Worm (Caenorhabditis elegans) whole organism, late embryonic: ENCODE data around the gene T08D10.3.

ENCODE experiments used
- F13H6.1 ChIP-seq: sonication (generic microtip); optimal IDR thresholded peaks from 2 replicates; lab custom pipeline; 2016; ENCODE audit warnings: missing genetic modification characterization, missing compliant biosample characterization
- K02D7.2 ChIP-seq: sonication (generic microtip); optimal IDR thresholded peaks from 2 replicates; lab custom pipeline; 2017; ENCODE audit warnings: mild to moderate bottlenecking, missing genetic modification characterization, missing compliant biosample characterization
- K09A11.1 ChIP-seq: sonication (generic microtip); optimal IDR thresholded peaks from 2 replicates; lab custom pipeline; 2017; ENCODE audit warnings: antibody characterized with exemption, mild to moderate bottlenecking, missing genetic modification characterization, missing compliant biosample characterization; ENCODE audit not compliant: insufficient read depth
- ahr-1 ChIP-seq: sonication (generic microtip); optimal IDR thresholded peaks from 2 replicates; lab custom pipeline; 2016; ENCODE audit warnings: missing genetic modification characterization, missing compliant biosample characterization
- ama-1 ChIP-seq: fragments of 150-350 bp; optimal IDR thresholded peaks from 2 replicates; lab custom pipeline; 2014
- ceh-18 ChIP-seq: sonication (generic microtip); optimal IDR thresholded peaks from 2 replicates; lab custom pipeline; 2016; ENCODE audit warnings: missing genetic modification characterization, missing compliant biosample characterization
- ceh-2 ChIP-seq: sonication (generic microtip); optimal IDR thresholded peaks from 2 replicates; lab custom pipeline; 2016; ENCODE audit warnings: missing genotype, missing genetic modification characterization, missing compliant biosample characterization
- ceh-22 ChIP-seq: sonication (generic microtip); optimal IDR thresholded peaks from 2 replicates; lab custom pipeline; 2017; ENCODE audit warnings: missing biosample characterization, missing genetic modification characterization
- ceh-24 ChIP-seq: sonication (generic microtip); optimal IDR thresholded peaks from 2 replicates; lab custom pipeline; 2016; ENCODE audit warnings: mild to moderate bottlenecking, missing genetic modification characterization, missing compliant biosample characterization
- ceh-31 ChIP-seq: sonication (generic microtip); optimal IDR thresholded peaks from 2 replicates; lab custom pipeline; 2016; ENCODE audit warnings: missing genetic modification characterization, missing compliant biosample characterization
- ceh-34 ChIP-seq: sonication (generic microtip); optimal IDR thresholded peaks from 2 replicates; lab custom pipeline; 2016; ENCODE audit warnings: mild to moderate bottlenecking, missing genetic modification characterization, missing compliant biosample characterization
- ceh-45 ChIP-seq: fragments of 200-800 bp; sonication (Bioruptor generic); IDR thresholded peaks from 2 replicates; pipeline ENCODE4 v1.3.6; 2022; ENCODE audit warnings: missing genetic modification reagents, missing genetic modification characterization, missing compliant biosample characterization
- ceh-48 ChIP-seq: sonication (generic microtip); optimal IDR thresholded peaks from 2 replicates; lab custom pipeline; 2016; ENCODE audit warnings: missing genetic modification characterization, inconsistent platforms, missing compliant biosample characterization
- ceh-9 ChIP-seq: sonication (generic microtip); optimal IDR thresholded peaks from 2 replicates; lab custom pipeline; 2016; ENCODE audit warnings: mild to moderate bottlenecking, missing genetic modification characterization, inconsistent platforms, missing compliant biosample characterization
- dmd-4 ChIP-seq: sonication (generic microtip); optimal IDR thresholded peaks from 2 replicates; lab custom pipeline; 2016; ENCODE audit warnings: borderline replicate concordance, missing genetic modification characterization, missing compliant biosample characterization
- dve-1 ChIP-seq: sonication (generic microtip); optimal IDR thresholded peaks from 2 replicates; lab custom pipeline; 2017; ENCODE audit warnings: antibody characterized with exemption, mild to moderate bottlenecking, missing genetic modification characterization, missing compliant biosample characterization
- elt-2 ChIP-seq: sonication (generic microtip); optimal IDR thresholded peaks from 2 replicates; lab custom pipeline; 2016; ENCODE audit warnings: missing genetic modification reagents, missing genetic modification characterization, missing compliant biosample characterization
- ets-4 ChIP-seq: sonication (generic microtip); optimal IDR thresholded peaks from 2 replicates; lab custom pipeline; 2016; ENCODE audit warnings: missing genetic modification characterization, missing compliant biosample characterization
- eyg-1 ChIP-seq: sonication (generic microtip); optimal IDR thresholded peaks from 2 replicates; lab custom pipeline; 2016; ENCODE audit warnings: missing genotype, missing genetic modification characterization, missing compliant biosample characterization
- fax-1 ChIP-seq: sonication (generic microtip); optimal IDR thresholded peaks from 2 replicates; lab custom pipeline; 2016; ENCODE audit warnings: missing genotype, missing genetic modification characterization, missing compliant biosample characterization
- fkh-6 ChIP-seq: sonication (generic microtip); optimal IDR thresholded peaks from 2 replicates; lab custom pipeline; 2016; ENCODE audit warnings: missing genetic modification characterization, missing compliant biosample characterization
- gmeb-2 ChIP-seq: sonication (generic microtip); optimal IDR thresholded peaks from 2 replicates; lab custom pipeline; 2016; ENCODE audit warnings: missing genetic modification characterization, inconsistent platforms, missing compliant biosample characterization
- hlh-13 ChIP-seq: fragments of 200-800 bp; sonication (Bioruptor generic); optimal IDR thresholded peaks from 2 replicates; lab custom pipeline; 2018; ENCODE audit warnings: mild to moderate bottlenecking, missing genetic modification characterization, missing compliant biosample characterization
- hlh-15 ChIP-seq: sonication (generic microtip); optimal IDR thresholded peaks from 2 replicates; lab custom pipeline; 2016; ENCODE audit warnings: missing genetic modification characterization, missing compliant biosample characterization
- hlh-30 ChIP-seq: sonication (generic microtip); optimal IDR thresholded peaks from 2 replicates; lab custom pipeline; 2017; ENCODE audit warnings: antibody characterized with exemption, missing genetic modification characterization, missing compliant biosample characterization; ENCODE audit not compliant: insufficient read depth
- hlh-6 ChIP-seq: sonication (generic microtip); optimal IDR thresholded peaks from 2 replicates; lab custom pipeline; 2016; ENCODE audit warnings: missing genotype, missing genetic modification characterization, missing compliant biosample characterization
- hlh-8 ChIP-seq: sonication (generic microtip); optimal IDR thresholded peaks from 2 replicates; lab custom pipeline; 2016; ENCODE audit warnings: missing genotype, missing genetic modification characterization, missing compliant biosample characterization
- lim-6 ChIP-seq: sonication (generic microtip); optimal IDR thresholded peaks from 2 replicates; lab custom pipeline; 2016; ENCODE audit warnings: missing genetic modification characterization, missing compliant biosample characterization
- lin-11 ChIP-seq: fragments of 200-800 bp; sonication (Bioruptor generic); optimal IDR thresholded peaks from 2 replicates; lab custom pipeline; 2018; ENCODE audit warnings: mild to moderate bottlenecking, missing genetic modification characterization, missing compliant biosample characterization
- nfya-1 ChIP-seq: sonication (generic microtip); optimal IDR thresholded peaks from 2 replicates; lab custom pipeline; 2017; ENCODE audit warnings: missing genetic modification characterization, mild to moderate bottlenecking, missing compliant biosample characterization, antibody characterized with exemption, moderate library complexity
- nhr-232 ChIP-seq: sonication (generic microtip); optimal IDR thresholded peaks from 2 replicates; lab custom pipeline; 2016; ENCODE audit warnings: missing genetic modification characterization, missing compliant biosample characterization
- npax-4 ChIP-seq: sonication (generic microtip); optimal IDR thresholded peaks from 2 replicates; lab custom pipeline; 2016; ENCODE audit warnings: missing genetic modification characterization, missing compliant biosample characterization
- pag-3 ChIP-seq: sonication (generic microtip); optimal IDR thresholded peaks from 2 replicates; lab custom pipeline; 2016; ENCODE audit warnings: missing compliant biosample characterization, missing genetic modification characterization, borderline replicate concordance
- pat-9 ChIP-seq: fragments of 200-800 bp; sonication (Bioruptor generic); optimal IDR thresholded peaks from 2 replicates; lab custom pipeline; 2018; ENCODE audit warnings: mild to moderate bottlenecking, missing genetic modification characterization, moderate library complexity, missing compliant biosample characterization
- pax-1 ChIP-seq: fragments of 150-350 bp; optimal IDR thresholded peaks from 2 replicates; lab custom pipeline; 2014; ENCODE audit warnings: missing biosample characterization, missing genetic modification characterization
- pha-2 ChIP-seq: sonication (generic microtip); optimal IDR thresholded peaks from 2 replicates; lab custom pipeline; 2017; ENCODE audit warnings: mild to moderate bottlenecking, missing genetic modification characterization, missing compliant biosample characterization
- pqm-1 ChIP-seq: sonication (generic microtip); optimal IDR thresholded peaks from 2 replicates; lab custom pipeline; 2016; ENCODE audit warnings: missing genetic modification characterization, missing compliant biosample characterization
- ref-2 ChIP-seq: sonication (generic microtip); optimal IDR thresholded peaks from 2 replicates; lab custom pipeline; 2016; ENCODE audit warnings: missing genetic modification characterization, missing compliant biosample characterization
- rnt-1 ChIP-seq: sonication (generic microtip); optimal IDR thresholded peaks from 2 replicates; lab custom pipeline; 2016; ENCODE audit warnings: missing genetic modification characterization, missing compliant biosample characterization
- sdc-2 ChIP-seq: sonication (generic microtip); optimal IDR thresholded peaks from 2 replicates; lab custom pipeline; 2016; ENCODE audit warnings: missing genotype, missing genetic modification characterization, missing compliant biosample characterization
- syd-9 ChIP-seq: sonication (generic microtip); optimal IDR thresholded peaks from 2 replicates; lab custom pipeline; 2016; ENCODE audit warnings: mild to moderate bottlenecking, missing genetic modification characterization, moderate library complexity, missing compliant biosample characterization
- tbx-2 ChIP-seq: sonication (generic microtip); optimal IDR thresholded peaks from 2 replicates; lab custom pipeline; 2016; ENCODE audit warnings: missing genetic modification characterization, missing compliant biosample characterization
- tbx-7 ChIP-seq: sonication (generic microtip); optimal IDR thresholded peaks from 2 replicates; lab custom pipeline; 2016; ENCODE audit warnings: missing genotype, missing genetic modification characterization, missing compliant biosample characterization
- unc-55 ChIP-seq: sonication (generic microtip); optimal IDR thresholded peaks from 2 replicates; lab custom pipeline; 2017; ENCODE audit warnings: missing biosample characterization, missing genetic modification reagents, missing genetic modification characterization

T08D10.3 gene

ce11 chrX:11937343-11937935 lies 17.8 kb upstream of the T08D10.3 start (continued):
- TF ChIP-seq dmd-4 (tag; lab: Kevin White, UChicago) (peak; percentile 31), hlh-15 (tag; lab: Kevin White, UChicago) (peak; percentile 44), ceh-2 (tag; lab: Kevin White, UChicago) (peak; percentile 74), pat-9 (peak; percentile 62), K02D7.2 (tag; lab: Kevin White, UChicago) (no peak), fkh-6 (tag; lab: Kevin White, UChicago) (peak; percentile 57), F13H6.1 (tag; lab: Kevin White, UChicago) (peak; percentile 70), tbx-7 (tag; lab: Kevin White, UChicago) (peak; percentile 50), ceh-9 (tag; lab: Kevin White, UChicago) (no peak), lin-11 (tag; lab: Kevin White, UChicago) (no peak), lim-6 (tag; lab: Kevin White, UChicago) (peak; percentile 58), elt-2 (tag; lab: Kevin White, UChicago) (peak; percentile 79), ahr-1 (no peak), tbx-2 (peak; percentile 89), pha-2 (tag; lab: Kevin White, UChicago) (no peak), gmeb-2 (tag; lab: Kevin White, UChicago) (peak; percentile 66), nhr-232 (tag; lab: Kevin White, UChicago) (no peak), K09A11.1 (tag; lab: Kevin White, UChicago) (peak; percentile 87), pqm-1 (tag; lab: Kevin White, UChicago) (peak; percentile 85), pax-1 (peak; percentile 92), rnt-1 (tag; lab: Kevin White, UChicago) (peak; percentile 94), syd-9 (peak; percentile 87), ceh-48 (peak; percentile 79), fax-1 (no peak), nfya-1 (tag; lab: Kevin White, UChicago) (no peak), ama-1 (no peak), ceh-45 (no peak), dve-1 (tag; lab: Kevin White, UChicago) (peak; percentile 98), unc-55 (GFP tag; lab: Kevin White, UChicago) (no peak), ceh-31 (tag; lab: Kevin White, UChicago) (peak; percentile 92), ref-2 (tag; lab: Kevin White, UChicago) (peak; percentile 81), hlh-6 (tag; lab: Kevin White, UChicago) (peak; percentile 56), sdc-2 (tag; lab: Kevin White, UChicago) (peak; percentile 99), ceh-22 (tag; lab: Kevin White, UChicago) (peak; percentile 13), hlh-8 (tag; lab: Kevin White, UChicago) (peak; percentile 45), hlh-30 (tag; lab: Kevin White, UChicago) (peak; percentile 73), npax-4 (tag; lab: Kevin White, UChicago) (no peak), ceh-18 (peak; percentile 96), ceh-24 (no peak), ceh-34 (tag; lab: Kevin White, UChicago) (peak; percentile 86), ets-4 (tag; lab: Kevin White, UChicago) (peak; percentile 18), hlh-13 (GFP tag; lab: Kevin White, UChicago) (no peak), pag-3 (tag; lab: Kevin White, UChicago) (no peak), eyg-1 (tag; lab: Kevin White, UChicago) (no peak)
